Worm (Caenorhabditis elegans) whole organism, L4 larva: ENCODE measurements around the gene lgc-33.

Experiments used
- F26F4.8 ChIP-seq: fragments of 200-800 bp; sonication (Bioruptor generic); conservative IDR thresholded peaks from 2 replicates; pipeline ENCODE4 v1.3.6; 2022; ENCODE audit warnings: missing genetic modification characterization, missing compliant biosample characterization
- F37D6.2 ChIP-seq: sonication (generic microtip); optimal IDR thresholded peaks from 2 replicates; lab custom pipeline; 2016; ENCODE audit warnings: mild to moderate bottlenecking, missing genetic modification characterization, missing compliant biosample characterization
- F49E8.2 ChIP-seq: sonication (generic microtip); optimal IDR thresholded peaks from 2 replicates; lab custom pipeline; 2016; ENCODE audit warnings: missing compliant biosample characterization, mild to moderate bottlenecking, missing genetic modification characterization, borderline replicate concordance
- Y48G9A.11 ChIP-seq: fragments of 200-800 bp; sonication (Bioruptor generic); IDR thresholded peaks from 2 replicates; pipeline ENCODE4 v1.3.6; 2022; ENCODE audit warnings: missing genetic modification reagents, missing genetic modification characterization, missing compliant biosample characterization
- aha-1 ChIP-seq: fragments of 150-350 bp; peaks from one replicate; lab custom pipeline; 2014; ENCODE audit warnings: missing biosample characterization, missing genetic modification characterization
- ceh-20 ChIP-seq: fragments of 200-800 bp; sonication (Bioruptor generic); IDR thresholded peaks from 2 replicates; pipeline ENCODE4 v1.3.6; 2022; ENCODE audit warnings: missing genetic modification reagents, missing genetic modification characterization, missing compliant biosample characterization
- ceh-28 ChIP-seq: fragments of 150-350 bp; optimal IDR thresholded peaks from 2 replicates; lab custom pipeline; 2014; ENCODE audit warnings: missing biosample characterization, missing genetic modification reagents, missing genetic modification characterization
- ceh-32 ChIP-seq: sonication (generic microtip); optimal IDR thresholded peaks from 2 replicates; lab custom pipeline; 2016; ENCODE audit warnings: mild to moderate bottlenecking, missing genetic modification characterization, missing compliant biosample characterization; ENCODE audit not compliant: poor library complexity
- ceh-82 ChIP-seq: sonication (generic microtip); optimal IDR thresholded peaks from 2 replicates; lab custom pipeline; 2017; ENCODE audit warnings: missing biosample characterization, missing genetic modification characterization
- ces-1 ChIP-seq: fragments of 150-350 bp; sonication (generic microtip); optimal IDR thresholded peaks from 4 replicates; lab custom pipeline; 2014; ENCODE audit warnings: missing biosample characterization, missing genetic modification reagents, missing genetic modification characterization
- dmd-6 ChIP-seq: fragments of 200-800 bp; sonication (Bioruptor generic); IDR thresholded peaks from 2 replicates; pipeline ENCODE4 v1.3.6; 2022; ENCODE audit warnings: missing genetic modification reagents, missing genetic modification characterization, missing compliant biosample characterization
- dmd-8 ChIP-seq: fragments of 200-800 bp; sonication (Bioruptor generic); IDR thresholded peaks from 2 replicates; pipeline ENCODE4 v1.3.6; 2022; ENCODE audit warnings: missing genetic modification characterization, missing compliant biosample characterization
- fkh-10 ChIP-seq: fragments of 150-350 bp; optimal IDR thresholded peaks from 2 replicates; lab custom pipeline; 2014; ENCODE audit warnings: missing biosample characterization, missing genetic modification reagents, missing genetic modification characterization
- hif-1 ChIP-seq, 2 experiments: sonication (generic microtip); optimal IDR thresholded peaks; 2 replicates each; lab custom pipeline; 2016 to 2017; ENCODE audit warnings: missing compliant biosample characterization in 2 of 2, missing genetic modification characterization in 2 of 2, missing genetic modification reagents in 2 of 2, missing genotype in 2 of 2, mild to moderate bottlenecking in 1 of 2
- jun-1 ChIP-seq: fragments of 150-350 bp; optimal IDR thresholded peaks from 2 replicates; lab custom pipeline; 2014; ENCODE audit warnings: missing biosample characterization, missing genetic modification reagents, missing genetic modification characterization
- lim-7 ChIP-seq: fragments of 200-800 bp; sonication (Bioruptor generic); IDR thresholded peaks from 2 replicates; pipeline ENCODE4 v1.3.6; 2022; ENCODE audit warnings: missing genetic modification characterization, missing compliant biosample characterization
- lir-3 ChIP-seq: sonication (generic microtip); optimal IDR thresholded peaks from 2 replicates; lab custom pipeline; 2016; ENCODE audit warnings: mild to moderate bottlenecking, missing genetic modification characterization, missing compliant biosample characterization
- mdl-1 ChIP-seq, 2 experiments: fragments of 150-350 bp in 1 of 2; sonication (generic microtip) in 1 of 2; optimal IDR thresholded peaks; 2 replicates each; lab custom pipeline; 2014 to 2017; ENCODE audit warnings: missing biosample characterization in 2 of 2, missing genetic modification characterization in 2 of 2
- mdt-29 ChIP-seq: fragments of 200-800 bp; sonication (Bioruptor generic); IDR thresholded peaks from 2 replicates; pipeline ENCODE4 v1.3.6; 2022; ENCODE audit warnings: missing genetic modification reagents, missing genetic modification characterization, missing compliant biosample characterization
- mep-1 ChIP-seq: fragments of 150-350 bp; sonication (generic microtip); optimal IDR thresholded peaks from 3 replicates; lab custom pipeline; 2014; ENCODE audit warnings: missing biosample characterization, missing genetic modification characterization
- nhr-25 ChIP-seq: sonication (generic microtip); optimal IDR thresholded peaks from 2 replicates; lab custom pipeline; 2017; ENCODE audit warnings: missing genetic modification characterization, mild to moderate bottlenecking, missing compliant biosample characterization, antibody characterized with exemption, moderate library complexity, borderline replicate concordance; ENCODE audit not compliant: insufficient read depth
- nhr-28 ChIP-seq: fragments of 150-350 bp; optimal IDR thresholded peaks from 2 replicates; lab custom pipeline; 2014; ENCODE audit warnings: missing biosample characterization, missing genetic modification characterization
- nhr-48 ChIP-seq: sonication (generic microtip); optimal IDR thresholded peaks from 2 replicates; lab custom pipeline; 2016; ENCODE audit warnings: mild to moderate bottlenecking, missing genetic modification characterization, missing compliant biosample characterization
- nhr-76 ChIP-seq: fragments of 150-350 bp; optimal IDR thresholded peaks from 2 replicates; lab custom pipeline; 2014; ENCODE audit warnings: missing biosample characterization, missing genetic modification characterization
- php-3 ChIP-seq: fragments of 200-800 bp; sonication (Bioruptor generic); IDR thresholded peaks from 2 replicates; pipeline ENCODE4 v1.3.6; 2022; ENCODE audit warnings: missing genetic modification reagents, missing genetic modification characterization, missing compliant biosample characterization
- pqm-1 ChIP-seq: sonication (generic microtip); optimal IDR thresholded peaks from 2 replicates; lab custom pipeline; 2017; ENCODE audit warnings: missing biosample characterization, missing genetic modification characterization
- set-16 ChIP-seq: fragments of 200-800 bp; sonication (Bioruptor generic); IDR thresholded peaks from 2 replicates; pipeline ENCODE4 v1.3.6; 2022; ENCODE audit warnings: missing genetic modification reagents, missing genetic modification characterization, missing compliant biosample characterization
- skn-1 ChIP-seq: fragments of 150-350 bp; optimal IDR thresholded peaks from 2 replicates; lab custom pipeline; 2014; ENCODE audit warnings: missing biosample characterization, missing genetic modification characterization
- tag-97 ChIP-seq: fragments of 200-800 bp; sonication (Bioruptor generic); IDR thresholded peaks from 2 replicates; pipeline ENCODE4 v1.3.6; 2022; ENCODE audit warnings: missing genetic modification characterization, missing compliant biosample characterization
- unc-62 ChIP-seq, 3 experiments: fragments of 150-350 bp in 1 of 3; sonication (generic microtip); optimal IDR thresholded peaks in 2 of 3; peaks in 1 of 3; 1 replicate in 1 of 3; 2 replicates in 2 of 3; lab custom pipeline; 2014 to 2017; ENCODE audit warnings: missing biosample characterization in 3 of 3, missing genetic modification characterization in 3 of 3, missing genetic modification reagents in 3 of 3, missing genotype in 1 of 3
- vab-7 ChIP-seq: fragments of 200-800 bp; sonication (Bioruptor generic); IDR thresholded peaks from 2 replicates; pipeline ENCODE4 v1.3.6; 2022; ENCODE audit warnings: missing genetic modification reagents, missing genetic modification characterization, missing compliant biosample characterization
- zfp-3 ChIP-seq: fragments of 200-800 bp; sonication (Bioruptor generic); conservative IDR thresholded peaks from 2 replicates; pipeline ENCODE4 v1.3.6; 2022; ENCODE audit warnings: missing genetic modification reagents, missing genetic modification characterization, missing compliant biosample characterization
- zip-11 ChIP-seq: fragments of 200-800 bp; sonication (Bioruptor generic); IDR thresholded peaks from 2 replicates; pipeline ENCODE4 v1.3.6; 2022; ENCODE audit warnings: missing genetic modification characterization, missing compliant biosample characterization

Gene lgc-33

ce11 chrIV:796521-797073 is 48.7 kb upstream of the lgc-33 start, which contains the start of the genes F56B3.11 and ech-5 (continued):
- TF ChIP-seq vab-7 (GFP tag; lab: Robert Waterston, UW) (no peak), mep-1 (peak; percentile 88), mdt-29 (GFP tag; lab: Robert Waterston, UW) (no peak), F49E8.2 (peak; percentile 1), ces-1 (GFP tag; lab: Kevin White, UChicago) (no peak), fkh-10 (GFP tag; lab: Kevin White, UChicago) (peak; percentile 5), ceh-20 (GFP tag; lab: Robert Waterston, UW) (no peak), dmd-8 (GFP tag; lab: Robert Waterston, UW) (no peak), jun-1 (no peak), ceh-28 (no peak)
- TF ChIP-seq, all 104 proteins: peak for 27

ce11 chrIV:800518-800917 is 44.8 kb upstream of the lgc-33 start, which contains the start of gene mrpl-46:
Gene mrpl-46 (plus strand): TSS chrIV:800818.
- no peak for TF ChIP-seq zfp-3 (GFP tag; lab: Robert Waterston, UW)
- TF ChIP-seq tag-97 (GFP tag; lab: Robert Waterston, UW), result no peak
- no peak for TF ChIP-seq lir-3 (tag; lab: Kevin White, UChicago)
- TF ChIP-seq ceh-82 (tag; lab: Kevin White, UChicago), result no peak
- TF ChIP-seq ceh-20 (GFP tag; lab: Robert Waterston, UW), result no peak
- no peak for TF ChIP-seq dmd-6 (GFP tag; lab: Robert Waterston, UW)
- TF ChIP-seq mdl-1 (tag; optimal IDR thresholded peaks at IDR 0.05; lab: Kevin White, UChicago), result no peak
- no peak for TF ChIP-seq nhr-48
- TF ChIP-seq hif-1 (tag; optimal IDR thresholded peaks at IDR 0.05; lab: Kevin White, UChicago), result no peak
- TF ChIP-seq skn-1 (tag; lab: Kevin White, UChicago), result no peak
- no peak for TF ChIP-seq php-3 (GFP tag; lab: Robert Waterston, UW)
- no peak for TF ChIP-seq pqm-1
- no peak for TF ChIP-seq ceh-32 (tag; lab: Kevin White, UChicago)
- no peak for TF ChIP-seq nhr-76 (tag; lab: Kevin White, UChicago)
- TF ChIP-seq zip-11 (GFP tag; lab: Robert Waterston, UW), result no peak
- TF ChIP-seq lim-7 (GFP tag; lab: Robert Waterston, UW), result no peak
- TF ChIP-seq nhr-28 (tag; lab: Kevin White, UChicago), result no peak
- no peak for TF ChIP-seq nhr-25 (tag; lab: Kevin White, UChicago)
- no peak for TF ChIP-seq F26F4.8 (GFP tag; lab: Robert Waterston, UW)
- no peak for TF ChIP-seq vab-7 (GFP tag; lab: Robert Waterston, UW)

ce11 chrIV:801162-801561 is 44.1 kb upstream of the lgc-33 start:
- TF ChIP-seq Y48G9A.11 (GFP tag; lab: Robert Waterston, UW) (0 out of 2 replicates have a peak, but pooled peaks have one; percentile 51), set-16 (GFP tag; lab: Robert Waterston, UW) (no peak), nhr-76 (tag; lab: Kevin White, UChicago) (no peak), aha-1 (tag; lab: Kevin White, UChicago) (peak; percentile 81)
- TF ChIP-seq, all 104 proteins: peak for 2

ce11 chrIV:804802-805201 is 40.5 kb upstream of the lgc-33 start, which contains the start of gene Y55F3BL.4:
Gene Y55F3BL.4 (plus strand): TSS chrIV:805102.
- TF ChIP-seq unc-62 (GFP tag; optimal IDR thresholded peaks at IDR 0.05 in 1 of 2; lab: Kevin White, UChicago), result peak in 1 of 2 experiments; percentile 36
- TF ChIP-seq unc-62 (tag; optimal IDR thresholded peaks at IDR 0.05; lab: Kevin White, UChicago), result no peak
- TF ChIP-seq F37D6.2 (tag; lab: Kevin White, UChicago), result no peak
